Worm (Caenorhabditis elegans) whole organism, mixed stage, embryonic: ENCODE results near the gene F54C9.11.

Experiments used
- bed-3 ChIP-seq: fragments of 200-800 bp; sonication (Bioruptor generic); optimal IDR thresholded peaks from 3 replicates; lab custom pipeline; 2018; ENCODE audit warnings: mild to moderate bottlenecking, missing genetic modification characterization, moderate library complexity, missing compliant biosample characterization
- blmp-1 ChIP-seq: fragments of 150-350 bp; optimal IDR thresholded peaks from 2 replicates; lab custom pipeline; 2014; ENCODE audit warnings: missing biosample characterization, missing genetic modification characterization
- ceh-39 ChIP-seq: fragments of 150-350 bp; optimal IDR thresholded peaks from 2 replicates; lab custom pipeline; 2014; ENCODE audit warnings: missing biosample characterization, missing genetic modification characterization
- ceh-43 ChIP-seq: fragments of 200-800 bp; sonication (Bioruptor generic); optimal IDR thresholded peaks from 2 replicates; lab custom pipeline; 2018; ENCODE audit warnings: mild to moderate bottlenecking, missing genetic modification characterization, moderate library complexity, missing compliant biosample characterization
- ceh-83 ChIP-seq: fragments of 200-800 bp; sonication (Bioruptor generic); optimal IDR thresholded peaks from 2 replicates; lab custom pipeline; 2018; ENCODE audit warnings: mild to moderate bottlenecking, missing genetic modification characterization, missing compliant biosample characterization
- ces-1 ChIP-seq: fragments of 150-350 bp; optimal IDR thresholded peaks from 2 replicates; lab custom pipeline; 2014; ENCODE audit warnings: missing biosample characterization, missing genetic modification reagents, missing genetic modification characterization
- cnd-1 ChIP-seq: fragments of 200-800 bp; sonication (Bioruptor generic); optimal IDR thresholded peaks from 2 replicates; lab custom pipeline; 2018; ENCODE audit warnings: mild to moderate bottlenecking, missing genetic modification characterization, missing compliant biosample characterization
- drap-1 ChIP-seq: fragments of 200-800 bp; sonication (Bioruptor generic); optimal IDR thresholded peaks from 3 replicates; lab custom pipeline; 2018; ENCODE audit warnings: mild to moderate bottlenecking, missing genetic modification characterization, missing compliant biosample characterization
- elt-1 ChIP-seq: sonication (generic microtip); optimal IDR thresholded peaks from 2 replicates; lab custom pipeline; 2017; ENCODE audit warnings: missing genetic modification characterization, mild to moderate bottlenecking, missing compliant biosample characterization, antibody characterized with exemption, moderate library complexity, borderline replicate concordance; ENCODE audit not compliant: insufficient read depth
- elt-3 ChIP-seq: fragments of 150-350 bp; optimal IDR thresholded peaks from 2 replicates; lab custom pipeline; 2014; ENCODE audit warnings: missing biosample characterization, missing genetic modification characterization
- ham-2 ChIP-seq: fragments of 200-800 bp; sonication (Bioruptor generic); optimal IDR thresholded peaks from 2 replicates; lab custom pipeline; 2018; ENCODE audit warnings: mild to moderate bottlenecking, missing genetic modification characterization, missing compliant biosample characterization
- hlh-1 ChIP-seq: fragments of 150-350 bp; optimal IDR thresholded peaks from 2 replicates; lab custom pipeline; 2014; ENCODE audit warnings: missing biosample characterization, missing genetic modification reagents, missing genetic modification characterization
- lin-13 ChIP-seq: fragments of 150-350 bp; optimal IDR thresholded peaks from 2 replicates; lab custom pipeline; 2014; ENCODE audit warnings: missing biosample characterization, missing genetic modification characterization
- lin-32 ChIP-seq: fragments of 200-800 bp; sonication (Bioruptor generic); optimal IDR thresholded peaks from 2 replicates; lab custom pipeline; 2018; ENCODE audit warnings: mild to moderate bottlenecking, missing genetic modification characterization, missing compliant biosample characterization
- mep-1 ChIP-seq: fragments of 150-350 bp; optimal IDR thresholded peaks from 2 replicates; lab custom pipeline; 2017; ENCODE audit warnings: missing biosample characterization, missing genetic modification reagents, missing genetic modification characterization, inconsistent platforms
- mls-2 ChIP-seq: sonication (generic microtip); optimal IDR thresholded peaks from 2 replicates; lab custom pipeline; 2016; ENCODE audit warnings: mild to moderate bottlenecking, missing genetic modification characterization, moderate library complexity, missing compliant biosample characterization
- nhr-12 ChIP-seq: fragments of 150-350 bp; optimal IDR thresholded peaks from 2 replicates; lab custom pipeline; 2014; ENCODE audit warnings: missing biosample characterization, missing genetic modification characterization
- nhr-2 ChIP-seq: fragments of 150-350 bp; optimal IDR thresholded peaks from 2 replicates; lab custom pipeline; 2014; ENCODE audit warnings: missing biosample characterization, missing genetic modification characterization
- nhr-28 ChIP-seq: fragments of 150-350 bp; optimal IDR thresholded peaks from 2 replicates; lab custom pipeline; 2014; ENCODE audit warnings: missing biosample characterization, missing genetic modification characterization
- nhr-76 ChIP-seq: sonication (generic microtip); optimal IDR thresholded peaks from 2 replicates; lab custom pipeline; 2017; ENCODE audit warnings: missing biosample characterization, missing genetic modification characterization
- pha-4 ChIP-seq: fragments of 150-350 bp; optimal IDR thresholded peaks from 2 replicates; lab custom pipeline; 2018; ENCODE audit warnings: missing biosample characterization, missing genetic modification reagents, missing genetic modification characterization
- sem-2 ChIP-seq: fragments of 200-800 bp; sonication (Bioruptor generic); optimal IDR thresholded peaks from 2 replicates; lab custom pipeline; 2018; ENCODE audit warnings: mild to moderate bottlenecking, missing genetic modification characterization, missing compliant biosample characterization
- snpc-4 ChIP-seq: fragments of 150-350 bp; optimal IDR thresholded peaks from 2 replicates; lab custom pipeline; 2014; ENCODE audit warnings: missing biosample characterization, missing genetic modification characterization
- sptf-1 ChIP-seq: sonication (generic microtip); optimal IDR thresholded peaks from 2 replicates; lab custom pipeline; 2017; ENCODE audit warnings: mild to moderate bottlenecking, missing genetic modification characterization, moderate library complexity, missing compliant biosample characterization
- tbx-8 ChIP-seq: fragments of 200-800 bp; sonication (Bioruptor generic); optimal IDR thresholded peaks from 2 replicates; lab custom pipeline; 2018; ENCODE audit warnings: mild to moderate bottlenecking, missing genetic modification characterization, moderate library complexity, missing compliant biosample characterization
- unc-120 ChIP-seq: sonication (generic microtip); optimal IDR thresholded peaks from 2 replicates; lab custom pipeline; 2017; ENCODE audit warnings: missing genetic modification characterization, missing compliant biosample characterization; ENCODE audit not compliant: poor library complexity, severe bottlenecking
- unc-39 ChIP-seq: fragments of 150-350 bp; optimal IDR thresholded peaks from 2 replicates; lab custom pipeline; 2014; ENCODE audit warnings: missing biosample characterization, missing genetic modification characterization
- unc-62 ChIP-seq: fragments of 150-350 bp; optimal IDR thresholded peaks from 2 replicates; lab custom pipeline; 2014; ENCODE audit warnings: missing biosample characterization, missing genetic modification reagents, missing genetic modification characterization
- zip-8 ChIP-seq: fragments of 150-350 bp; optimal IDR thresholded peaks from 2 replicates; lab custom pipeline; 2014; ENCODE audit warnings: missing biosample characterization, missing genetic modification characterization
- ztf-11 ChIP-seq: fragments of 150-350 bp; optimal IDR thresholded peaks from 2 replicates; lab custom pipeline; 2014; ENCODE audit warnings: missing biosample characterization, missing genetic modification characterization

The F54C9.11 gene

ce11 chrII:8626598-8626997 is 41.7 kb upstream of the F54C9.11 start:
- TF ChIP-seq cnd-1 (no peak), ceh-39 (tag; lab: Kevin White, UChicago) (no peak), snpc-4 (no peak), ham-2 (GFP tag; lab: Kevin White, UChicago) (no peak), sem-2 (GFP tag; lab: Kevin White, UChicago) (no peak), pha-4 (tag; lab: Kevin White, UChicago) (no peak), drap-1 (GFP tag; lab: Kevin White, UChicago) (no peak), ces-1 (no peak), ztf-11 (tag; lab: Kevin White, UChicago) (no peak), mls-2 (tag; lab: Kevin White, UChicago) (no peak), elt-1 (no peak)

DNA sequence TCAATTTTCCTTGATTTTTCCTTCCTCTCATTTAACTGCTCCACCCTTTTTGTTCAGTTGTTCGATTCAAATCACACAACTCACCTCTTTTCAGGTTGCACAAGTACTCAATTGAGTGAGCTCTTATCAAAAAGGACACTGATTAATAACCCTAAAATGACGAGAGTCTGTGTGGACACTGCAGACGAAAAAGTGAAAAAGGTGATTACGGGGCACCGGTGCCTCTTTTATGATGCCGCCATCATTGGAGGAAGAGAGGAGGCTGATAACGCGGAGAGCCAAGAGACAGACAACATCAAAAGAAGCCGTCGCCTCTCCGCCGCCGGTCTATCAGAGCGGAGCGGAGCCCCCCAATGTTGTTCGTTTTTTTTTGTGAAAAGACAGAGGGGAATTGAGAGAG is 40.3 kb upstream of the F54C9.11 start, which contains the start of gene sptf-2:
sptf-2 (plus strand) TSS at position 297 of the 400 bp plus-strand sequence.
- TF ChIP-seq tbx-8 (GFP tag; lab: Kevin White, UChicago) (no peak), lin-32 (GFP tag; lab: Kevin White, UChicago) (no peak), blmp-1 (tag; lab: Kevin White, UChicago) (no peak), ces-1 (no peak), ceh-43 (GFP tag; lab: Kevin White, UChicago) (no peak), ceh-83 (GFP tag; lab: Kevin White, UChicago) (no peak), ztf-11 (tag; lab: Kevin White, UChicago) (no peak)

- no peak for TF ChIP-seq ceh-43 (GFP tag; lab: Kevin White, UChicago)
- no peak for TF ChIP-seq nhr-2 (tag; lab: Kevin White, UChicago)
- no peak for TF ChIP-seq lin-32 (GFP tag; lab: Kevin White, UChicago)
- TF ChIP-seq drap-1 (GFP tag; lab: Kevin White, UChicago) = no peak
- no peak for TF ChIP-seq mls-2 (tag; lab: Kevin White, UChicago)
- no peak for TF ChIP-seq nhr-28 (tag; lab: Kevin White, UChicago)
- no peak for TF ChIP-seq tbx-8 (GFP tag; lab: Kevin White, UChicago)
- no peak for TF ChIP-seq unc-39 (tag; lab: Kevin White, UChicago)
- TF ChIP-seq ceh-39 (tag; lab: Kevin White, UChicago) = no peak
- TF ChIP-seq zip-8 = no peak
- no peak for TF ChIP-seq lin-13 (tag; lab: Kevin White, UChicago)
- TF ChIP-seq sem-2 (GFP tag; lab: Kevin White, UChicago) = no peak
- no peak for TF ChIP-seq sptf-1 (tag; lab: Kevin White, UChicago)
- TF ChIP-seq ceh-83 (GFP tag; lab: Kevin White, UChicago) = no peak
- no peak for TF ChIP-seq mep-1
- no peak for TF ChIP-seq ham-2 (GFP tag; lab: Kevin White, UChicago)
- TF ChIP-seq elt-3 (tag; lab: Kevin White, UChicago) = no peak
These were observed 38.5 kb upstream of the F54C9.11 start, which contains the start of gene T22C8.4 for ce11 chrII:8623396-8623795. T22C8.4 (minus strand) TSS chrII:8623496.

ce11 chrII:8621883-8622282 is 37.0 kb upstream of the F54C9.11 start, which contains the start of gene T22C8.3:
T22C8.3 (minus strand) TSS chrII:8621983.
- TF ChIP-seq sptf-1 (tag; lab: Kevin White, UChicago) (no peak), lin-13 (tag; lab: Kevin White, UChicago) (no peak), unc-39 (tag; lab: Kevin White, UChicago) (no peak), drap-1 (GFP tag; lab: Kevin White, UChicago) (no peak), ceh-43 (GFP tag; lab: Kevin White, UChicago) (no peak), tbx-8 (GFP tag; lab: Kevin White, UChicago) (no peak), ceh-39 (tag; lab: Kevin White, UChicago) (no peak), hlh-1 (tag; lab: Kevin White, UChicago) (no peak), mep-1 (no peak), elt-3 (tag; lab: Kevin White, UChicago) (no peak), nhr-76 (tag; lab: Kevin White, UChicago) (no peak), pha-4 (tag; lab: Kevin White, UChicago) (no peak), ham-2 (GFP tag; lab: Kevin White, UChicago) (no peak), unc-120 (no peak), sem-2 (GFP tag; lab: Kevin White, UChicago) (no peak), ces-1 (no peak), lin-32 (GFP tag; lab: Kevin White, UChicago) (no peak), blmp-1 (tag; lab: Kevin White, UChicago) (no peak), bed-3 (GFP tag; lab: Kevin White, UChicago) (no peak), nhr-12 (tag; lab: Kevin White, UChicago) (no peak)

DNA sequence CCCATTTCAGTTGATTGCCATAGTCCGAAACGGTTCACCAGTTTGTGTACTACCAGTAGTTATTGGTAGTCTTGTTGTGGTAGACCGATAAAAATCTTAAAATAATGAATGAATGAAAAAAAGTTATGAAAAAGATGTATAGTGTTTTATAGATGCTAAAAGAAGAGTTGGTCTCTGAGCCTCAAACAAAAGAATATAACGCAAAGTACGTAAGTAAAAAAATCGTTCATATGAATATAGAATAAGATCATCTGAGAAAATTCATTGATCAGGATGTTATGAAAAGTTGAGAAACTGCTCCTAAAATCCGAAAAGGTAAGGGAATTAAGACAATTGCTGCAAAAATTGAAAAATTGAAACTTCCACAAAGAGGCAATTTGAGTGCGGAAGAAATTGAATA is 32.6 kb upstream of the F54C9.11 start, which contains the start of gene chhy-1:
chhy-1 (minus strand) TSS at position 101 of the 400 bp plus-strand sequence.
- TF ChIP-seq unc-62 (GFP tag; lab: Kevin White, UChicago) (no peak), ztf-11 (tag; lab: Kevin White, UChicago) (no peak), unc-39 (tag; lab: Kevin White, UChicago) (no peak), nhr-12 (tag; lab: Kevin White, UChicago) (no peak)
